Fruit fly (Drosophila melanogaster): ENCODE data around the gene CG15547.

The CG15547 gene

DNA sequence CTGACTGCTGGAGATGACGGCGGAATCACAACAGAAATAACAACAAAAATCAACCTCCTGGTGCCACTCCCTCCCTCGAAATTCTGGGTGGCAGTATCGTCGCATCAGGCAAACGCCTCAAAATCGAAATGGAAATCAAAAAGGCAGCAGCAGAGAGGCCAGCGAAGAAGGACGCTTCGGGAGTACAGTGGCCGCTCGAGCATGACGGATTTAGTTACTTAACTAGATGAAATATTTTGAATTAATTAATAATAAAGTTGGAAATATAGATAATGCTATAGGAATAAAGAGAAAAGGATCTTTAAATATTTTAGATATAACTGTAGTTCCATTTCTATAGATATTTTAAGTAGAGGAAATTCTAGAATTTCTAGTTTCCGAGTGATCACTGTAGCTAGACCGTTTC, 17.9 kb downstream of the CG15547 start:
- TF ChIP-seq CG17801 (GFP tag; optimal IDR thresholded peaks at IDR 0.05; ENCODE audit: partially characterized antibody): no peak

DNA sequence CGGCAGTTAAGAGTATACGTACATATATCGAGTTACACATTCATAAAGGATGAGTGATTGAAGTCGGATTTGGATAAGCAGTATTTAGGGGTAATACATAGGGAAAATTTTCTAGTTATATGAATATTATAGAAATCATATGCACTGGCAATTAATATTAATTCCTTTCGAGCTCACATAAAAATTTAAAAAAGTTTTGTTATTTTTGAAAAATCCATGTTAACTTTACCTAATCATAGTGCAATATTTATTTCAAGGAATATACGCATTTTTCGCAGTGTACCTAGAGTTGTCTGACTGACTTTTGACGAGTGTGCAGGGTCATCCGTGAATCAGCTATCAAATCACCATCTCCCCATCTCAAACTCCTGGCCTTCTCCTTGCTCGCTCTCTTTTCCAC, 18.8 kb downstream of the CG15547 start:
- no peak for TF ChIP-seq CG17801 (GFP tag; optimal IDR thresholded peaks at IDR 0.05; ENCODE audit: partially characterized antibody)

dm6 chr3R:30863971-30864370, 19.3 kb downstream of the CG15547 start:
- no peak for TF ChIP-seq CG17801 (GFP tag; optimal IDR thresholded peaks at IDR 0.05; ENCODE audit: partially characterized antibody)

- TF ChIP-seq CG17801 (GFP tag; optimal IDR thresholded peaks at IDR 0.05; ENCODE audit: partially characterized antibody): no peak
Observed at dm6 chr3R:30862471-30862870, 20.8 kb downstream of the CG15547 start.

- TF ChIP-seq CG17801 (GFP tag; optimal IDR thresholded peaks at IDR 0.05; ENCODE audit: partially characterized antibody): no peak
Observed at dm6 chr3R:30860561-30860928, 22.8 kb downstream of the CG15547 start.

dm6 chr3R:30859901-30860560, 23.3 kb downstream of the CG15547 start:
- TF ChIP-seq CG17801 (GFP tag; optimal IDR thresholded peaks at IDR 0.05; ENCODE audit: partially characterized antibody): no peak

dm6 chr3R:30856596-30856995, 26.7 kb downstream of the CG15547 start:
- TF ChIP-seq CG17801 (GFP tag; optimal IDR thresholded peaks at IDR 0.05; ENCODE audit: partially characterized antibody): no peak

dm6 chr3R:30855176-30855575, 28.1 kb downstream of the CG15547 start:
- no peak for TF ChIP-seq CG17801 (GFP tag; optimal IDR thresholded peaks at IDR 0.05; ENCODE audit: partially characterized antibody)

DNA sequence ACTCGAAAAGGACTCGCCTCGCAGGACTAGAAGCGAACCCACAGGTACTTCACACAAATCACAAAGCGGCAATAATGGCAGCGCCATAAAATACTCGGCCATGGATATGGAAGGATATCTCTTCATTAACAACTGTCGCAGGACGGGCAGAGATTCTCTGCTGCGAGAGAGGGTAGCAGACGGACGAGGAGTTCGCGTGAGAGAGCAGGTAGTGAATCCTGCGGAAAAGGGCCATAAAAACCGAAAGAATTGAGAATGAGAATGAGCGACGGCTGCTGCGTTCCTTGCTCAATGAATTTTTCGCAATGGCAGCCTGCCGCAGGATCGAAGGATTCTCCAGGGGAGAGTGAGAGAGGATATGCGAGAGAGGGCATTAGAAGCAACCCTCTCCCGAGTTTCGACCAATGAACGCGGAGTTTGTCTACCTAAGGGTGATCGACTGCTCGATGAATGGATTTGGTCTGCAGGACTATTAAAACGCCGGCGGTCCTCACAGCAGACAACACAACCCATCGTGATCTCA, 31.4 kb downstream of the CG15547 start, which contains the start of gene tll:
tll (plus strand) TSS at position 473 of the 523 bp plus-strand sequence.
- TF ChIP-seq CG17801 (GFP tag; optimal IDR thresholded peaks at IDR 0.05; ENCODE audit: partially characterized antibody): no peak

- no peak for TF ChIP-seq CG17801 (GFP tag; optimal IDR thresholded peaks at IDR 0.05; ENCODE audit: partially characterized antibody)
Observed at dm6 chr3R:30850460-30850859, 32.8 kb downstream of the CG15547 start.

dm6 chr3R:30849473-30850145, 33.7 kb downstream of the CG15547 start:
- no peak for TF ChIP-seq CG17801 (GFP tag; optimal IDR thresholded peaks at IDR 0.05; ENCODE audit: partially characterized antibody)

DNA sequence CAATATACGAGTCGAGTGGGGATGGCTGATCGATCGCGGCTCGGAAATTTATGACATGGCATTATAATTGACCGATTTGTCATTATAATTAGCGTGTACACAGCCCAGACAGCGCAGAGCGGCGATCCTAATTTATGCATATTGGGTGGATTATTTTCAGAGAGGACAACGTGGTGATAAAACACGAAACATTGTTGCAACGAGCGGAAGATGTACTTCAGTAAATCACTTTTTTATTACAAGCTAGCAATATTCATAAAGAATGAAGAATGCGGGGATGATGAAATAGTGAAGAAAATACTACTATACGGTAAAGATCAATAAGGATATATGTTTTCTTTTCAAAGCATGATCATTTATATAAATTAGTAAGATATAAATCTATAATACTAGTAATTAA, 38.9 kb downstream of the CG15547 start:
- no peak for TF ChIP-seq CG17801 (GFP tag; optimal IDR thresholded peaks at IDR 0.05; ENCODE audit: partially characterized antibody)

dm6 chr3R:30843709-30844108, 39.6 kb downstream of the CG15547 start:
- TF ChIP-seq CG17801 (GFP tag; optimal IDR thresholded peaks at IDR 0.05; ENCODE audit: partially characterized antibody): no peak

dm6 chr3R:30842639-30843476, 40.4 kb downstream of the CG15547 start:
- no peak for TF ChIP-seq CG17801 (GFP tag; optimal IDR thresholded peaks at IDR 0.05; ENCODE audit: partially characterized antibody)

dm6 chr3R:30842199-30842598, 41.1 kb downstream of the CG15547 start:
- TF ChIP-seq CG17801 (GFP tag; optimal IDR thresholded peaks at IDR 0.05; ENCODE audit: partially characterized antibody): no peak

Measured in ovary, adult (tissue).